Worm (Caenorhabditis elegans) whole organism, mixed stage, embryonic: Measurements from ENCODE around the gene srbc-70.

Experiments
- M03D4.4 ChIP-seq: sonication (generic microtip); optimal IDR thresholded peaks from 2 replicates; lab custom pipeline; 2017; ENCODE audit warnings: mild to moderate bottlenecking, missing genetic modification characterization, missing compliant biosample characterization
- bed-3 ChIP-seq: fragments of 200-800 bp; sonication (Bioruptor generic); optimal IDR thresholded peaks from 3 replicates; lab custom pipeline; 2018; ENCODE audit warnings: mild to moderate bottlenecking, missing genetic modification characterization, moderate library complexity, missing compliant biosample characterization
- blmp-1 ChIP-seq: fragments of 150-350 bp; optimal IDR thresholded peaks from 2 replicates; lab custom pipeline; 2014; ENCODE audit warnings: missing biosample characterization, missing genetic modification characterization
- ceh-39 ChIP-seq: fragments of 150-350 bp; optimal IDR thresholded peaks from 2 replicates; lab custom pipeline; 2014; ENCODE audit warnings: missing biosample characterization, missing genetic modification characterization
- ces-1 ChIP-seq: fragments of 150-350 bp; optimal IDR thresholded peaks from 2 replicates; lab custom pipeline; 2014; ENCODE audit warnings: missing biosample characterization, missing genetic modification reagents, missing genetic modification characterization
- cnd-1 ChIP-seq: fragments of 200-800 bp; sonication (Bioruptor generic); optimal IDR thresholded peaks from 2 replicates; lab custom pipeline; 2018; ENCODE audit warnings: mild to moderate bottlenecking, missing genetic modification characterization, missing compliant biosample characterization
- drap-1 ChIP-seq: fragments of 200-800 bp; sonication (Bioruptor generic); optimal IDR thresholded peaks from 3 replicates; lab custom pipeline; 2018; ENCODE audit warnings: mild to moderate bottlenecking, missing genetic modification characterization, missing compliant biosample characterization
- elt-1 ChIP-seq: sonication (generic microtip); optimal IDR thresholded peaks from 2 replicates; lab custom pipeline; 2017; ENCODE audit warnings: missing genetic modification characterization, mild to moderate bottlenecking, missing compliant biosample characterization, antibody characterized with exemption, moderate library complexity, borderline replicate concordance; ENCODE audit not compliant: insufficient read depth
- elt-3 ChIP-seq: fragments of 150-350 bp; optimal IDR thresholded peaks from 2 replicates; lab custom pipeline; 2014; ENCODE audit warnings: missing biosample characterization, missing genetic modification characterization
- ham-2 ChIP-seq: fragments of 200-800 bp; sonication (Bioruptor generic); optimal IDR thresholded peaks from 2 replicates; lab custom pipeline; 2018; ENCODE audit warnings: mild to moderate bottlenecking, missing genetic modification characterization, missing compliant biosample characterization
- lin-13 ChIP-seq: fragments of 150-350 bp; optimal IDR thresholded peaks from 2 replicates; lab custom pipeline; 2014; ENCODE audit warnings: missing biosample characterization, missing genetic modification characterization
- lin-32 ChIP-seq: fragments of 200-800 bp; sonication (Bioruptor generic); optimal IDR thresholded peaks from 2 replicates; lab custom pipeline; 2018; ENCODE audit warnings: mild to moderate bottlenecking, missing genetic modification characterization, missing compliant biosample characterization
- lsy-2 ChIP-seq: fragments of 150-350 bp; optimal IDR thresholded peaks from 2 replicates; lab custom pipeline; 2014; ENCODE audit warnings: missing biosample characterization, missing genetic modification characterization
- mab-5 ChIP-seq: fragments of 150-350 bp; optimal IDR thresholded peaks from 2 replicates; lab custom pipeline; 2014; ENCODE audit warnings: missing biosample characterization, missing genetic modification characterization
- mep-1 ChIP-seq: fragments of 150-350 bp; optimal IDR thresholded peaks from 2 replicates; lab custom pipeline; 2017; ENCODE audit warnings: missing biosample characterization, missing genetic modification reagents, missing genetic modification characterization, inconsistent platforms
- mls-2 ChIP-seq: sonication (generic microtip); optimal IDR thresholded peaks from 2 replicates; lab custom pipeline; 2016; ENCODE audit warnings: mild to moderate bottlenecking, missing genetic modification characterization, moderate library complexity, missing compliant biosample characterization
- nhr-12 ChIP-seq: fragments of 150-350 bp; optimal IDR thresholded peaks from 2 replicates; lab custom pipeline; 2014; ENCODE audit warnings: missing biosample characterization, missing genetic modification characterization
- nhr-2 ChIP-seq: fragments of 150-350 bp; optimal IDR thresholded peaks from 2 replicates; lab custom pipeline; 2014; ENCODE audit warnings: missing biosample characterization, missing genetic modification characterization
- nhr-237 ChIP-seq: fragments of 150-350 bp; optimal IDR thresholded peaks from 2 replicates; lab custom pipeline; 2014; ENCODE audit warnings: missing biosample characterization, missing genetic modification characterization
- nhr-28 ChIP-seq: fragments of 150-350 bp; optimal IDR thresholded peaks from 2 replicates; lab custom pipeline; 2014; ENCODE audit warnings: missing biosample characterization, missing genetic modification characterization
- nhr-76 ChIP-seq: sonication (generic microtip); optimal IDR thresholded peaks from 2 replicates; lab custom pipeline; 2017; ENCODE audit warnings: missing biosample characterization, missing genetic modification characterization
- pha-4 ChIP-seq: fragments of 150-350 bp; optimal IDR thresholded peaks from 2 replicates; lab custom pipeline; 2018; ENCODE audit warnings: missing biosample characterization, missing genetic modification reagents, missing genetic modification characterization
- snpc-4 ChIP-seq: fragments of 150-350 bp; optimal IDR thresholded peaks from 2 replicates; lab custom pipeline; 2014; ENCODE audit warnings: missing biosample characterization, missing genetic modification characterization
- sptf-1 ChIP-seq: sonication (generic microtip); optimal IDR thresholded peaks from 2 replicates; lab custom pipeline; 2017; ENCODE audit warnings: mild to moderate bottlenecking, missing genetic modification characterization, moderate library complexity, missing compliant biosample characterization
- unc-120 ChIP-seq: sonication (generic microtip); optimal IDR thresholded peaks from 2 replicates; lab custom pipeline; 2017; ENCODE audit warnings: missing genetic modification characterization, missing compliant biosample characterization; ENCODE audit not compliant: poor library complexity, severe bottlenecking
- unc-62 ChIP-seq: fragments of 150-350 bp; optimal IDR thresholded peaks from 2 replicates; lab custom pipeline; 2014; ENCODE audit warnings: missing biosample characterization, missing genetic modification reagents, missing genetic modification characterization
- zip-8 ChIP-seq: fragments of 150-350 bp; optimal IDR thresholded peaks from 2 replicates; lab custom pipeline; 2014; ENCODE audit warnings: missing biosample characterization, missing genetic modification characterization
- ztf-11 ChIP-seq: fragments of 150-350 bp; optimal IDR thresholded peaks from 2 replicates; lab custom pipeline; 2014; ENCODE audit warnings: missing biosample characterization, missing genetic modification characterization

Gene srbc-70

DNA sequence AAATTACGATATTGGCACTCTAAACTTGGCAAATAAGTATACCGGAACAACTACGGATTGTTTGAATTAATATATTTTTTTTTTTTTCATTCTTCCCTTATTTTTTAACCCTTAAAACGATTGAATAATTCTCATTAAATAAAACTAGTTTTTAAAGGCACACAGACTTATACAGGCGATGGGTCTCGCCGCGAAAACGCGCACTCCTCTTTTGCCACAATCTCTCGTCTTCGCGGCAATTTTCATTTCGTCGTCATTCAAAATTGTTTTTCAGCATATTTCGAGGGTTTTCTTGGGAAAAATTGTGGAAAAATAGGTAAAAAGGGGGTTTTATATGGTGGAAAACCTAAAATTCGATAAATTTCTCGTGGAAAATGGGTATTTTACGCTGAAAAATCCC, 19.5 kb upstream of the srbc-70 start:
- peak; percentile 29 for TF ChIP-seq sptf-1 (tag; lab: Kevin White, UChicago)
- peak; percentile 70 for TF ChIP-seq lsy-2
- TF ChIP-seq lin-13 = peak; percentile 15
- no peak for TF ChIP-seq nhr-12 (tag; lab: Kevin White, UChicago)
- no peak for TF ChIP-seq nhr-28 (tag; lab: Kevin White, UChicago)
- TF ChIP-seq ceh-39 (tag; lab: Kevin White, UChicago) = peak; percentile 3
- peak; percentile 68 for TF ChIP-seq ces-1
- peak; percentile 42 for TF ChIP-seq unc-120
- peak; percentile 31 for TF ChIP-seq pha-4 (tag; lab: Kevin White, UChicago)
- peak; percentile 32 for TF ChIP-seq mep-1
- TF ChIP-seq, all 35 proteins: peak for 8

DNA sequence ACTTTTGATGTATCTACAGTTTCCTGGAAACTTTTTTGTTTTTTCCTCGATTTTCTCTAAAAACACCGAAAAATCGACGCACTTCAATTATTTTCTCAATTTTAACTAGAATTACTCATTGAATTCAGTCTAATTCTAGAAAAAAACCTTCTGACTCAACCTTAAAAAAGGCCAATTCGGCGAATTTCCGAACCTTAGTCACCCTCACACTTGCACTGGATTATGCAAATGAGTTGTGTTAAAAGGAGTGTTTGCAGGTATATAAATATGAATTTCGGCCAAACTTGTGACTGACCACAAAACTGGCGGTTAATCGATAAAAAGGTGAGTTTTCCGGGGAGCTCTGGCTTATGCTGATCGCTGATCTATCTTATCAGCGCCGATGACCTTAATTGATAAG, 18.7 kb upstream of the srbc-70 start, which contains the start of gene ttr-20:
Gene ttr-20, plus strand, starts transcription at position 301 of the 400 bp plus-strand sequence.
- no peak for TF ChIP-seq nhr-28 (tag; lab: Kevin White, UChicago)

DNA sequence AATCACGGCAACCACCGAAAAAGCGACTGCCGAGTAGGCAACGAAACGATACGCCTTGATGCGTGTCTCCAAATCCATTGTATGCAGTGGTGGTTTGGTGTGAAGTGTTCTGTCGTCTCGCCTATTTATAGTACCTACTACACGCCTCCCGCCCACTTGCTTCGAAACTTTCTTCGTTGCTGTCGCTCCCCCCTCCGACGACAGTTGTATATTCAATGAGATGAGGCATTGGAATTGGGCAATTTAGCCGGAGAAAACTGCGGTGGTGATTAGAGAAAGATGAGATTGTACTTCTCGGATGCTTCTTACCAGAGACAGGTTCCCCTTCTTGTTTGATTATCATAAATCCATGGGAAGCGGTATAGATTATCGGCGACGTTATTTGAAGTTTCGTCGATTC, 16.7 kb upstream of the srbc-70 start, which contains the start of gene col-34:
Gene col-34, minus strand, starts transcription at position 101 of the 400 bp plus-strand sequence.
- TF ChIP-seq mep-1 = no peak
- TF ChIP-seq mab-5 (tag; lab: Kevin White, UChicago) = no peak
- no peak for TF ChIP-seq ces-1
- no peak for TF ChIP-seq cnd-1 (tag; lab: Kevin White, UChicago)
- no peak for TF ChIP-seq drap-1 (GFP tag; lab: Kevin White, UChicago)
- no peak for TF ChIP-seq lin-13
- TF ChIP-seq elt-3 = no peak

DNA sequence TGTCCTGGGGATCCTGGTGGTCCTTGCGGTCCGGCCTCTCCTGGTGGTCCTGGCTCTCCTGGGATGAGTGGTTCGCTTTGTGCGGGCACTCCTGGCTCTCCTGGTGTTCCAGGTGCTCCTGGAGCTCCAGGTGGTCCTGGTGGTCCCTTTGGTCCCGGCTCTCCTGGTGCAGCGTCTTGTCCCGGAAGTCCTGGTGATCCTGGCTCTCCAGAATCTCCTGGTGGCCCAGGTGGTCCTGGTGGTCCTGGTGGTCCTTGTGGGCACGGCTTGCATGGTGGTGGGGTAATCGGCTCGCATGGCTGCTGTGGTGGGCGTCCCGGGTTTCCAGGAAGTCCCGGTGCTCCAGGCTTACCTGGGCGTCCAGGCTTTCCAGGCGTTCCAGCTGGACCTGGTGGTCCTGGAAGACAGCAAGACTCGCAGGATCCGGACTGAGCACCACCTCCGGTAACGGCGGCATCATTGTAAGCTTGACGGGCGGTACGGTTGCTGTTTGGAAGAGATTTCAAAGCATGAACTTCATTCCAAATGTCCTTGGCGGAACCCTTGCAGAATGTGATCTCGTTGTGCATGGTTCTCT, 16.1 kb upstream of the srbc-70 start:
- TF ChIP-seq M03D4.4 (tag; lab: Kevin White, UChicago) = no peak
- no peak for TF ChIP-seq ces-1
- no peak for TF ChIP-seq cnd-1 (tag; lab: Kevin White, UChicago)
- no peak for TF ChIP-seq bed-3 (GFP tag; lab: Kevin White, UChicago)
- no peak for TF ChIP-seq unc-120
- no peak for TF ChIP-seq blmp-1
- no peak for TF ChIP-seq snpc-4 (tag; lab: Kevin White, UChicago)
- TF ChIP-seq ceh-39 (tag; lab: Kevin White, UChicago) = no peak
- TF ChIP-seq ztf-11 = no peak
- no peak for TF ChIP-seq elt-3
- TF ChIP-seq mls-2 (tag; lab: Kevin White, UChicago) = no peak
- TF ChIP-seq nhr-2 = no peak
- TF ChIP-seq nhr-76 = no peak
- no peak for TF ChIP-seq unc-62 (GFP tag; lab: Kevin White, UChicago)
- TF ChIP-seq mab-5 (tag; lab: Kevin White, UChicago) = no peak
- no peak for TF ChIP-seq zip-8 (tag; lab: Kevin White, UChicago)
- no peak for TF ChIP-seq ham-2 (GFP tag; lab: Kevin White, UChicago)
- no peak for TF ChIP-seq nhr-237 (tag; lab: Kevin White, UChicago)

DNA sequence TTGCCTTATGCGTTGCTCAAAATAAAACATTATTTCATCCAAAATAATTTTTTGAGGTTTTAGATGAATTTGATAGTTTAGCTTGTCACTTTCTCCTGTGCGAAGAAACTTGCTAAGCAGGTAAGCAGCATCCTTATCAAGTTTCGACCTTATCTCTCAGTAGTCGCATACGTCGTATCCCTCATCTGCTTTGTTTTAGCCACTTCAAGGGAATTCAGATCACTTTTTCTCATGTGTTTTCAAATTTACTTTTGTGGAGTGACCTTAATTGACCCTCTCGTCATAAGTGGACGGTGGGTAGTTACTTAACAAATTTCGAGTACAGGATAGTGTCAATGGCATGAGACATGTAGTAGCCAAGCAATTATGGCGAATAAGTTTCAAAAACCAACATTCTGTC, 8.9 kb upstream of the srbc-70 start:
- TF ChIP-seq nhr-76 (no peak), lin-32 (GFP tag; lab: Kevin White, UChicago) (no peak), nhr-2 (no peak), snpc-4 (tag; lab: Kevin White, UChicago) (no peak), mls-2 (tag; lab: Kevin White, UChicago) (no peak), lin-13 (no peak), bed-3 (GFP tag; lab: Kevin White, UChicago) (no peak), elt-1 (tag; lab: Kevin White, UChicago) (no peak), blmp-1 (no peak), ceh-39 (tag; lab: Kevin White, UChicago) (no peak), ztf-11 (no peak), elt-3 (no peak)
- TF ChIP-seq, all 35 proteins: peak for 0

DNA sequence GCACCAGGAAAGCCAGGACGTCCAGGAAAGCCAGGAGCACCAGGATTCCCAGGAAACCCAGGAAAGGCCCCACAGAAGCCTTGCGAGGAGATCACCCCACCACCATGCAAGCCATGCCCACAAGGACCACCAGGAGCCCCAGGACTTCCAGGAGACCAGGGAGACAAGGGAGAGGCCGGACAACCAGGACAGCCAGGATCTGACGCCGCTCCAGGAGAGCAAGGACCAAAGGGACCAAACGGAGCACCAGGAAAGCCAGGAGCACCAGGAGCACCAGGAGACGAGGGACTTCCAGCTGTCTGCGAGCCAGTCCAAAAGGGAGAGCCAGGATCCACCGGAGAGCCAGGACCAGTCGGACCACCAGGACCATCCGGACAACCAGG, 8.2 kb upstream of the srbc-70 start:
- TF ChIP-seq lin-32 (GFP tag; lab: Kevin White, UChicago) (no peak), lin-13 (no peak), ceh-39 (tag; lab: Kevin White, UChicago) (no peak)
